Fruit fly (Drosophila melanogaster) Kc167 (cell line): ENCODE data around the gene Nedd8.

Experiments
- Myc ChIP-seq: fragments of >200 bp; optimal IDR thresholded peaks from 2 replicates; lab custom pipeline; 2017; ENCODE audit warnings: missing external identifiers
- Sin3A ChIP-seq: fragments of >200 bp; optimal IDR thresholded peaks from 2 replicates; lab custom pipeline; 2018; ENCODE audit warnings: missing external identifiers
- h ChIP-seq: fragments of >200 bp; optimal IDR thresholded peaks from 3 replicates; lab custom pipeline; 2018; ENCODE audit warnings: missing external identifiers
- insv ChIP-seq: fragments of >200 bp; optimal IDR thresholded peaks from 3 replicates; lab custom pipeline; 2018; ENCODE audit warnings: missing external identifiers
- psq ChIP-seq: fragments of >200 bp; optimal IDR thresholded peaks from 2 replicates; lab custom pipeline; 2017; ENCODE audit warnings: missing external identifiers
- ttk ChIP-seq: sonication (Bioruptor generic); optimal IDR thresholded peaks from 2 replicates; lab custom pipeline; 2017; ENCODE audit warnings: missing external identifiers

DNA sequence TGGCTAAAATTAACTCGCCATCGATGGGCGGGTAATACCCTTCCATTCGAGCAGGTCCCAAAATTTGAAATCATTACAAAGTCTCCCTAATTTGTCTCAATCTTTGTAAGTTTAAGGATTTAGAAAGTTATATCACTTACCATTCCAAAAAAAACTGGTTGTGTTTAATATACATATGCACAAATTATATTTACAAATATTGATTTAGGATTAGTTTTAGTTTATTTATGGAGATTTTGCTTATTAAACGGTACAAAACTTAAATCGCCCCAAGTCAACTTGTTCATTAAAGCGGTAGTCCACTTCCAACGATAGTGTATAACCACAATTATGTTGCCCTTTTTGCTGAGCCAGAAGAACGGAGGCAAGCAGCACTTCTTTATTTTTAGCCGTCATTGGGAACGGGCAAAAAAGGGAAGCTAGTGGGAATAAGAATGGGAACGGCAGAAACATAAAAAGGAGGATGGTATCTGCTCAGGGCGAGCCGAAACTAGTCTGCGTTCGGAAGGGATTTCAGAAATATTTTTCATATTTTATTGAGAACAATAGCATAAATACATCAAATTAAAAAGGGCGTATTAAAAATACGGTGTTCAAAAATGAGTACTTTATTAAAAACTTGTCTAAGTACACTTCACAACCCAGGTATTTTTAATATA, 3.4 kb downstream of the Nedd8 start:
- no peak for TF ChIP-seq psq (lab: Kevin White, UChicago)
- no peak for TF ChIP-seq h (lab: Kevin White, UChicago)
- no peak for TF ChIP-seq Myc (lab: Kevin White, UChicago)
- TF ChIP-seq insv = no peak
- TF ChIP-seq ttk (lab: Kevin White, UChicago) = no peak
- no peak for TF ChIP-seq Sin3A (lab: Kevin White, UChicago)
